Fruit fly (Drosophila melanogaster): Measurements from ENCODE around the gene mRRF2.

DNA sequence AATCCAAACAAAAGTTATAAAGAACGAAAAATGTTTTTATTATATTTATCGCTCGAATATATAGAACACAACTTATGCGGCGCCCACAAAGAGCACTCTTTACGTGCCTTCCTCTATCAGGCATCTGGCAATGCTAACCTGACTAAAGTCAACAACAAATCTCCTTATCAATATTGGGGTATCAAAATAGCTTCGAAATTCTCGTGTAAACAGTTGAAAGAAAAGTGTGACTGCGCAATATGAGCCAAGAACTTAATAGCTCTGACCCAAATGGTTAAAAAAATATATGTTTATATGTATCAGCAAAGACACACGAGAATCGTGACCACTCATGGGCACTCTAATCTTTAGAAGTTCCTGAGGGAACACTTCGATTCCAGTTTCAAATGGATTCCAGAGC is 17.7 kb downstream of the mRRF2 start:
- TF ChIP-seq Blimp-1 (GFP tag; optimal IDR thresholded peaks at IDR 0.05): no peak
- no peak for TF ChIP-seq CG15336 (GFP tag; IDR thresholded peaks at IDR 0.05)
- TF ChIP-seq Gug (GFP tag; IDR thresholded peaks at IDR 0.05): no peak
- TF ChIP-seq Hr39 (GFP tag; optimal IDR thresholded peaks at IDR 0.05): no peak
- no peak for TF ChIP-seq OdsH (GFP tag; optimal IDR thresholded peaks at IDR 0.05)
- no peak for TF ChIP-seq fd85E (GFP tag; optimal IDR thresholded peaks at IDR 0.05)
- TF ChIP-seq CG10631 (GFP tag; optimal IDR thresholded peaks at IDR 0.05): no peak
- no peak for TF ChIP-seq CG6792 (GFP tag; optimal IDR thresholded peaks at IDR 0.05)
